Worm (Caenorhabditis elegans) whole organism, young adult: ENCODE results near the gene txt-9.

Source experiments
- B0336.3 ChIP-seq: fragments of 200-800 bp; sonication (Bioruptor generic); IDR thresholded peaks from 2 replicates; pipeline ENCODE4 v1.3.6; 2022; ENCODE audit warnings: missing genetic modification characterization, missing compliant biosample characterization
- F10E7.11 ChIP-seq: sonication (generic microtip); optimal IDR thresholded peaks from 2 replicates; lab custom pipeline; 2017; ENCODE audit warnings: mild to moderate bottlenecking, missing genetic modification characterization, moderate library complexity, missing compliant biosample characterization
- K11D2.4 ChIP-seq: fragments of 200-800 bp; sonication (Bioruptor generic); IDR thresholded peaks from 2 replicates; pipeline ENCODE4 v1.3.6; 2022; ENCODE audit warnings: missing genetic modification reagents, missing genetic modification characterization, missing compliant biosample characterization
- K12H6.12 ChIP-seq: fragments of 200-800 bp; sonication (Bioruptor generic); optimal IDR thresholded peaks from 2 replicates; lab custom pipeline; 2018; ENCODE audit warnings: mild to moderate bottlenecking, missing genetic modification characterization, missing compliant biosample characterization
- Y67H2A.10 ChIP-seq: fragments of 200-800 bp; sonication (Bioruptor generic); conservative IDR thresholded peaks from 2 replicates; pipeline ENCODE4 v1.3.6; 2022; ENCODE audit warnings: missing genetic modification reagents, missing genetic modification characterization, missing compliant biosample characterization
- bed-2 ChIP-seq: fragments of 200-800 bp; sonication (Bioruptor generic); IDR thresholded peaks from 2 replicates; pipeline ENCODE4 v1.3.6; 2022; ENCODE audit warnings: missing genetic modification reagents, missing genetic modification characterization, missing compliant biosample characterization
- egl-44 ChIP-seq: fragments of 200-800 bp; sonication (Bioruptor generic); IDR thresholded peaks from 2 replicates; pipeline ENCODE4 v1.3.6; 2022; ENCODE audit warnings: missing genetic modification reagents, missing genetic modification characterization, missing compliant biosample characterization
- fkh-3 ChIP-seq: sonication (generic microtip); optimal IDR thresholded peaks from 2 replicates; lab custom pipeline; 2016; ENCODE audit warnings: mild to moderate bottlenecking, missing genetic modification characterization, missing compliant biosample characterization
- hmg-1.2 ChIP-seq: fragments of 200-800 bp; sonication (Bioruptor generic); IDR thresholded peaks from 2 replicates; pipeline ENCODE4 v1.3.6; 2022; ENCODE audit warnings: missing genetic modification reagents, missing genetic modification characterization, missing compliant biosample characterization
- let-607 ChIP-seq, 2 experiments: fragments of 200-800 bp in 1 of 2; sonication (Bioruptor generic) in 1 of 2; sonication (generic microtip) in 1 of 2; optimal IDR thresholded peaks; 2 replicates each; lab custom pipeline; 2016 to 2018; ENCODE audit warnings: mild to moderate bottlenecking in 2 of 2, missing compliant biosample characterization in 2 of 2, missing genetic modification characterization in 2 of 2, moderate library complexity in 2 of 2, missing genotype in 1 of 2
- lir-1 ChIP-seq: fragments of 200-800 bp; sonication (Bioruptor generic); conservative IDR thresholded peaks from 2 replicates; pipeline ENCODE4 v1.3.6; 2022; ENCODE audit warnings: missing genetic modification reagents, missing genetic modification characterization, missing compliant biosample characterization
- madf-10 ChIP-seq: sonication (generic microtip); optimal IDR thresholded peaks from 2 replicates; lab custom pipeline; 2016; ENCODE audit warnings: mild to moderate bottlenecking, missing genetic modification characterization, missing compliant biosample characterization
- madf-3 ChIP-seq: fragments of 200-800 bp; sonication (Bioruptor generic); IDR thresholded peaks from 2 replicates; pipeline ENCODE4 v1.3.6; 2022; ENCODE audit warnings: missing genetic modification reagents, missing genetic modification characterization, missing compliant biosample characterization
- pbrm-1 ChIP-seq: fragments of 200-800 bp; sonication (Bioruptor generic); IDR thresholded peaks from 2 replicates; pipeline ENCODE4 v1.3.6; 2022; ENCODE audit warnings: missing genetic modification reagents, missing genetic modification characterization, missing compliant biosample characterization
- rpc-1 ChIP-seq, 2 experiments: fragments of 150-350 bp in 1 of 2; sonication (generic microtip) in 1 of 2; optimal IDR thresholded peaks; 2 replicates each; lab custom pipeline; 2014 to 2018; ENCODE audit warnings: missing biosample characterization in 1 of 2, missing genetic modification characterization in 1 of 2, missing genetic modification reagents in 1 of 2, missing genotype in 1 of 2
- sdz-38 ChIP-seq: sonication (generic microtip); optimal IDR thresholded peaks from 2 replicates; lab custom pipeline; 2016; ENCODE audit warnings: missing genotype, missing genetic modification characterization, missing compliant biosample characterization
- sea-2 ChIP-seq: fragments of 200-800 bp; sonication (Bioruptor generic); IDR thresholded peaks from 2 replicates; pipeline ENCODE4 v1.3.6; 2022; ENCODE audit warnings: missing genetic modification characterization, missing compliant biosample characterization
- sptf-2 ChIP-seq: fragments of 200-800 bp; sonication (Bioruptor generic); optimal IDR thresholded peaks from 2 replicates; lab custom pipeline; 2018; ENCODE audit warnings: mild to moderate bottlenecking, missing genetic modification characterization, missing compliant biosample characterization
- zfh-2 ChIP-seq: fragments of 200-800 bp; sonication (Bioruptor generic); conservative IDR thresholded peaks from 2 replicates; pipeline ENCODE4 v1.3.6; 2022; ENCODE audit warnings: missing genetic modification reagents, missing genetic modification characterization, missing compliant biosample characterization

The txt-9 gene

DNA sequence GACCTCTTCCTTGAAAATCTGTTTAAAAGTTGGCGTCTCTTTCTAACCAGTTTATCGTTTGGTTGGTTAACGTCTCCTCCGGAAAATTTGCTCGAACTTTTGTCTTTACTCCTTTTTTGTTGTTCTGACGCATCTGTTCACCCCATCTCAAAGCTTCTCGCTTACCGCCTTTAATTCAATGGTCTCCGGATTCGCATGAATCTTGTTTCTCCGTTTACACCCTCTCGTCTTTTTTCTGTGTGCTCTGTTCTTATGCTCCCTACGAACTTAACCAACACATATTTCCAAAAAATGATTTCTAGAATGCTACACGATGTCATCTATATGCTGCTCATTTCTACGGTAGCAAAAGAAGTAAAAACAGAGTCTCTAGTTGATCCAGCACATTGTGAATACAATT lies 44.5 kb downstream of the txt-9 start, which contains the start of gene lgc-56 (continued):
- no peak for TF ChIP-seq lir-1 (GFP tag; lab: Robert Waterston, UW)
- TF ChIP-seq sptf-2 (GFP tag; lab: Kevin White, UChicago): no peak

DNA sequence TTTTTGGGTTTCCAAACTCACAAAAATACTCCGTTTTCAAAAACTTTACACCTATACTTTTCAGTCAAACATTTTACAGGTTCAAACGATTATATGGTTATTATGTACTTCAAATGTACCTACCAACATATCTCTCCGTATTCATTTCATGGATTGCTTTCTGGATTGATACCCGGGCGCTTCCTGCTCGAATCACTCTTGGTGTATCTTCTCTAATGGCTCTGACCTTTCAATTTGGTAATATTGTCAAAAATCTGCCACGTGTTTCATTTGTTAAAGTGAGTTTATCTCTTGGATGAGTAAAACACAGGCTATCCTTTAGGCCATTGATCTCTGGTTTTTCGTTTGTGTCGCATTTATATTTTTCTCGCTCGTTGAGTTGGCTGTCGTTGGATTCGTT lies 46.2 kb downstream of the txt-9 start:
- TF ChIP-seq sdz-38 (tag; lab: Kevin White, UChicago) (no peak), K12H6.12 (tag; lab: Kevin White, UChicago) (no peak), hmg-1.2 (GFP tag; lab: Robert Waterston, UW) (no peak), madf-3 (GFP tag; lab: Robert Waterston, UW) (no peak), rpc-1 (optimal IDR thresholded peaks at IDR 0.05; lab: Kevin White, UChicago) (no peak), rpc-1 (tag; optimal IDR thresholded peaks at IDR 0.05; lab: Kevin White, UChicago) (no peak), bed-2 (GFP tag; lab: Robert Waterston, UW) (no peak), B0336.3 (GFP tag; lab: Robert Waterston, UW) (no peak), zfh-2 (no peak), pbrm-1 (no peak), let-607 (tag; optimal IDR thresholded peaks at IDR 0.05; lab: Kevin White, UChicago) (no peak), K11D2.4 (no peak), F10E7.11 (tag; lab: Kevin White, UChicago) (no peak), fkh-3 (no peak), egl-44 (GFP tag; lab: Robert Waterston, UW) (no peak), sea-2 (no peak), madf-10 (tag; lab: Kevin White, UChicago) (no peak), Y67H2A.10 (no peak), lir-1 (GFP tag; lab: Robert Waterston, UW) (no peak)
- TF ChIP-seq, all 124 proteins: peak for 0
